Comparison of ENCODE assay signal across 5 fruit fly cellular contexts in genomic region chrX:3389861-3390260, dm6.
TF ChIP-seq lines count a peak whose summit lies in the region.

No protein-coding gene starts in this region.

- TF ChIP-seq CTCF in whole organism, embryonic (GFP tag; optimal IDR thresholded peaks at IDR 0.05; lab: Kevin White, UChicago), result no peak

TF ChIP-seq in whole organism, adult, 20 proteins besides CTCF, POLR2A, EP300 and RAD21 (continues in another document):
- TF ChIP-seq tj (GFP tag; optimal IDR thresholded peaks at IDR 0.05; lab: Kevin White, UChicago), result peak; percentile 25
- TF ChIP-seq CG1620 (GFP tag; optimal IDR thresholded peaks at IDR 0.05; lab: Kevin White, UChicago), result no peak
- no peak for TF ChIP-seq Clk (GFP tag; optimal IDR thresholded peaks at IDR 0.05; lab: Kevin White, UChicago)
- TF ChIP-seq CG14711 (tag; optimal IDR thresholded peaks at IDR 0.05; lab: Kevin White, UChicago), result no peak
- no peak for TF ChIP-seq cic (GFP tag; optimal IDR thresholded peaks at IDR 0.05; lab: Kevin White, UChicago)
- no peak for TF ChIP-seq cnc (optimal IDR thresholded peaks at IDR 0.05; lab: Kevin White, UChicago)
- no peak for TF ChIP-seq Mnt (GFP tag; optimal IDR thresholded peaks at IDR 0.05; lab: Kevin White, UChicago)
- TF ChIP-seq kay (GFP tag; lab: Kevin White, UChicago; ENCODE audit: borderline replicate concordance), result no peak
- no peak for TF ChIP-seq CG5204 (GFP tag; optimal IDR thresholded peaks at IDR 0.05; lab: Kevin White, UChicago)
- no peak for TF ChIP-seq CG33017 (tag; optimal IDR thresholded peaks at IDR 0.05; lab: Kevin White, UChicago)
- no peak for TF ChIP-seq Crg-1 (GFP tag; optimal IDR thresholded peaks at IDR 0.05; lab: Kevin White, UChicago)
- no peak for TF ChIP-seq CG12768 (GFP tag; optimal IDR thresholded peaks at IDR 0.05; lab: Kevin White, UChicago)
- TF ChIP-seq Hr96 (GFP tag; optimal IDR thresholded peaks at IDR 0.05; lab: Kevin White, UChicago), result no peak
- no peak for TF ChIP-seq toe (GFP tag; optimal IDR thresholded peaks at IDR 0.05; lab: Kevin White, UChicago)
- peak; percentile 44 for TF ChIP-seq CG11617 (GFP tag; optimal IDR thresholded peaks at IDR 0.05; lab: Kevin White, UChicago)
- peak; percentile 78 for TF ChIP-seq bab1 (GFP tag; optimal IDR thresholded peaks at IDR 0.05; lab: Kevin White, UChicago)
- no peak for TF ChIP-seq ovo (GFP tag; optimal IDR thresholded peaks at IDR 0.05; lab: Kevin White, UChicago)
- TF ChIP-seq CG7045 (GFP tag; optimal IDR thresholded peaks at IDR 0.05; lab: Kevin White, UChicago), result no peak
- TF ChIP-seq pad (GFP tag; optimal IDR thresholded peaks at IDR 0.05; lab: Kevin White, UChicago), result peak; percentile 21

TF ChIP-seq in whole organism, embryonic, 481 proteins besides CTCF, POLR2A, EP300 and RAD21 (continues in another document):
- no peak for TF ChIP-seq Doc2 (GFP tag; IDR thresholded peaks at IDR 0.05; lab: Robert Waterston, UW)
- TF ChIP-seq CG33557 (GFP tag; optimal IDR thresholded peaks at IDR 0.05; lab: Kevin White, UChicago), result no peak
- TF ChIP-seq bab2 (GFP tag; optimal IDR thresholded peaks at IDR 0.05; lab: Kevin White, UChicago), result peak; percentile 3
- no peak for TF ChIP-seq CrebB (tag; optimal IDR thresholded peaks at IDR 0.05; lab: Kevin White, UChicago)
- TF ChIP-seq E2f2 (GFP tag; IDR thresholded peaks at IDR 0.05; lab: Robert Waterston, UW), result no peak
- TF ChIP-seq CG15011 (GFP tag; optimal IDR thresholded peaks at IDR 0.05; lab: Kevin White, UChicago), result no peak
- TF ChIP-seq Blimp-1 (GFP tag; optimal IDR thresholded peaks at IDR 0.05; lab: Kevin White, UChicago), result no peak
- no peak for TF ChIP-seq da (GFP tag; optimal IDR thresholded peaks at IDR 0.05; lab: Kevin White, UChicago)
- TF ChIP-seq mirr (GFP tag; optimal IDR thresholded peaks at IDR 0.05; lab: Kevin White, UChicago), result no peak
- no peak for TF ChIP-seq pnt (GFP tag; optimal IDR thresholded peaks at IDR 0.05; lab: Kevin White, UChicago)
- peak; percentile 36 for TF ChIP-seq CG2120 (GFP tag; optimal IDR thresholded peaks at IDR 0.05; lab: Kevin White, UChicago)
- no peak for TF ChIP-seq CG4617 (GFP tag; optimal IDR thresholded peaks at IDR 0.05; lab: Kevin White, UChicago; ENCODE audit: borderline replicate concordance)
- no peak for TF ChIP-seq sc (optimal IDR thresholded peaks at IDR 0.05; lab: Kevin White, UChicago)
- no peak for TF ChIP-seq sc (GFP tag; optimal IDR thresholded peaks at IDR 0.05; lab: Kevin White, UChicago)
- TF ChIP-seq Dll (GFP tag; IDR thresholded peaks at IDR 0.05; lab: Robert Waterston, UW; ENCODE audit: partially characterized antibody), result no peak
- TF ChIP-seq shn (GFP tag; optimal IDR thresholded peaks at IDR 0.05; lab: Kevin White, UChicago), result no peak
- no peak for TF ChIP-seq schlank (tag; optimal IDR thresholded peaks at IDR 0.05; lab: Kevin White, UChicago)
- no peak for TF ChIP-seq vvl (GFP tag; IDR thresholded peaks at IDR 0.05; lab: Robert Waterston, UW)
- TF ChIP-seq CG11723 (GFP tag; optimal IDR thresholded peaks at IDR 0.05; lab: Kevin White, UChicago), result no peak
- no peak for TF ChIP-seq BEAF-32 (GFP tag; optimal IDR thresholded peaks at IDR 0.05; lab: Kevin White, UChicago)

TF ChIP-seq in whole organism, prepupa, 60 proteins besides CTCF, POLR2A, EP300 and RAD21 (continues in another document):
- no peak for TF ChIP-seq Lpt (GFP tag; optimal IDR thresholded peaks at IDR 0.05; lab: Kevin White, UChicago)
- peak; percentile 24 for TF ChIP-seq acj6 (GFP tag; optimal IDR thresholded peaks at IDR 0.05; lab: Kevin White, UChicago)
- TF ChIP-seq CG8119 (GFP tag; IDR thresholded peaks at IDR 0.05; lab: Robert Waterston, UW), result 0 out of 3 replicates have a peak, but pooled peaks have one; percentile 22
- peak; percentile 16 for TF ChIP-seq CG3919 (GFP tag; optimal IDR thresholded peaks at IDR 0.05; lab: Kevin White, UChicago)
- TF ChIP-seq Eip78C (GFP tag; lab: Kevin White, UChicago), result peak; percentile 89
- TF ChIP-seq CG10631 (GFP tag; optimal IDR thresholded peaks at IDR 0.05; lab: Kevin White, UChicago), result no peak
- TF ChIP-seq vri (GFP tag; optimal IDR thresholded peaks at IDR 0.05; lab: Kevin White, UChicago), result peak; percentile 28
- peak; percentile 18 for TF ChIP-seq CG10669 (GFP tag; optimal IDR thresholded peaks at IDR 0.05; lab: Kevin White, UChicago)
- TF ChIP-seq Sox15 (GFP tag; optimal IDR thresholded peaks at IDR 0.05; lab: Kevin White, UChicago), result no peak
- TF ChIP-seq fd85E (GFP tag; optimal IDR thresholded peaks at IDR 0.05; lab: Kevin White, UChicago), result no peak
- peak; percentile 21 for TF ChIP-seq CG8632 (GFP tag; optimal IDR thresholded peaks at IDR 0.05; lab: Kevin White, UChicago)
- TF ChIP-seq Met (GFP tag; optimal IDR thresholded peaks at IDR 0.05; lab: Kevin White, UChicago), result peak; percentile 33
- peak; percentile 24 for TF ChIP-seq Eip75B (GFP tag; optimal IDR thresholded peaks at IDR 0.05; lab: Kevin White, UChicago)
- TF ChIP-seq CG1621 (tag; optimal IDR thresholded peaks at IDR 0.05; lab: Kevin White, UChicago), result no peak
- TF ChIP-seq Sox102F (GFP tag; optimal IDR thresholded peaks at IDR 0.05; lab: Kevin White, UChicago), result peak; percentile 25
- peak; percentile 36 for TF ChIP-seq net (GFP tag; optimal IDR thresholded peaks at IDR 0.05; lab: Kevin White, UChicago)
- peak; percentile 54 for TF ChIP-seq CG34406 (GFP tag; optimal IDR thresholded peaks at IDR 0.05; lab: Kevin White, UChicago)
- TF ChIP-seq Hr39 (GFP tag; optimal IDR thresholded peaks at IDR 0.05; lab: Kevin White, UChicago), result peak; percentile 37
- TF ChIP-seq CG6792 (GFP tag; optimal IDR thresholded peaks at IDR 0.05; lab: Kevin White, UChicago), result peak; percentile 9
- peak; percentile 17 for TF ChIP-seq lz (GFP tag; optimal IDR thresholded peaks at IDR 0.05; lab: Kevin White, UChicago)

TF ChIP-seq in whole organism, pupa, 21 proteins besides CTCF, POLR2A, EP300 and RAD21:
- peak; percentile 3 for TF ChIP-seq CG15710 (tag; optimal IDR thresholded peaks at IDR 0.05; lab: Kevin White, UChicago)
- no peak for TF ChIP-seq CG12605 (GFP tag; IDR thresholded peaks at IDR 0.05; lab: Robert Waterston, UW)
- TF ChIP-seq Pif1A (GFP tag; optimal IDR thresholded peaks at IDR 0.05; lab: Kevin White, UChicago), result peak; percentile 24

TF ChIP-seq in whole organism, wandering third instar larva, 38 proteins besides CTCF, POLR2A, EP300 and RAD21 (continues in another document):
- no peak for TF ChIP-seq Abd-B (GFP tag; optimal IDR thresholded peaks at IDR 0.05; lab: Kevin White, UChicago)
- peak; percentile 61 for TF ChIP-seq OdsH (GFP tag; optimal IDR thresholded peaks at IDR 0.05; lab: Kevin White, UChicago)
- TF ChIP-seq brk (GFP tag; optimal IDR thresholded peaks at IDR 0.05; lab: Kevin White, UChicago), result no peak
- no peak for TF ChIP-seq Dif (GFP tag; optimal IDR thresholded peaks at IDR 0.05; lab: Kevin White, UChicago; ENCODE audit: partially characterized antibody)
- peak; percentile 69 for TF ChIP-seq rgr (GFP tag; optimal IDR thresholded peaks at IDR 0.05; lab: Kevin White, UChicago)
- peak; percentile 67 for TF ChIP-seq h (GFP tag; optimal IDR thresholded peaks at IDR 0.05; lab: Kevin White, UChicago)
- peak; percentile 5 for TF ChIP-seq Jra (GFP tag; optimal IDR thresholded peaks at IDR 0.05; lab: Kevin White, UChicago)
- TF ChIP-seq Sp1 (GFP tag; optimal IDR thresholded peaks at IDR 0.05; lab: Kevin White, UChicago), result peak; percentile 48
- peak; percentile 62 for TF ChIP-seq psq (GFP tag; optimal IDR thresholded peaks at IDR 0.05; lab: Kevin White, UChicago)
- no peak for TF ChIP-seq CG32264 (GFP tag; optimal IDR thresholded peaks at IDR 0.05; lab: Kevin White, UChicago)
- TF ChIP-seq br (GFP tag; optimal IDR thresholded peaks at IDR 0.05; lab: Kevin White, UChicago), result peak; percentile 52
- no peak for TF ChIP-seq sv (GFP tag; optimal IDR thresholded peaks at IDR 0.05; lab: Kevin White, UChicago)
- TF ChIP-seq N (GFP tag; optimal IDR thresholded peaks at IDR 0.05; lab: Kevin White, UChicago), result no peak
- TF ChIP-seq woc (GFP tag; optimal IDR thresholded peaks at IDR 0.05; lab: Kevin White, UChicago), result peak; percentile 65
- peak; percentile 3 for TF ChIP-seq Dfd (GFP tag; optimal IDR thresholded peaks at IDR 0.05; lab: Kevin White, UChicago)
- TF ChIP-seq CG9705 (GFP tag; optimal IDR thresholded peaks at IDR 0.05; lab: Kevin White, UChicago), result peak; percentile 39
- no peak for TF ChIP-seq dl (GFP tag; optimal IDR thresholded peaks at IDR 0.05; lab: Kevin White, UChicago; ENCODE audit: insufficient read depth in 1 of 2, partially characterized antibody in 2 of 2)
- no peak for TF ChIP-seq jim (GFP tag; optimal IDR thresholded peaks at IDR 0.05; lab: Kevin White, UChicago)
- no peak for TF ChIP-seq sage (GFP tag; optimal IDR thresholded peaks at IDR 0.05; lab: Kevin White, UChicago)
- no peak for TF ChIP-seq pan (optimal IDR thresholded peaks at IDR 0.05; lab: Kevin White, UChicago)
- no peak for TF ChIP-seq lola (GFP tag; optimal IDR thresholded peaks at IDR 0.05; lab: Kevin White, UChicago)
- no peak for TF ChIP-seq tai (GFP tag; optimal IDR thresholded peaks at IDR 0.05; lab: Kevin White, UChicago)
- TF ChIP-seq usp (GFP tag; optimal IDR thresholded peaks at IDR 0.05; lab: Kevin White, UChicago), result no peak
- TF ChIP-seq ey (GFP tag; optimal IDR thresholded peaks at IDR 0.05; lab: Kevin White, UChicago), result peak; percentile 66
- peak; percentile 40 for TF ChIP-seq Hnf4 (GFP tag; optimal IDR thresholded peaks at IDR 0.05; lab: Kevin White, UChicago)
- TF ChIP-seq dsf (GFP tag; optimal IDR thresholded peaks at IDR 0.05; lab: Kevin White, UChicago; ENCODE audit: borderline replicate concordance), result no peak
- peak; percentile 70 for TF ChIP-seq fru (GFP tag; optimal IDR thresholded peaks at IDR 0.05; lab: Kevin White, UChicago)
- no peak for TF ChIP-seq Mio (GFP tag; optimal IDR thresholded peaks at IDR 0.05; lab: Kevin White, UChicago)
- no peak for TF ChIP-seq GATAd (GFP tag; optimal IDR thresholded peaks at IDR 0.05; lab: Kevin White, UChicago)
- TF ChIP-seq dmrt93B (GFP tag; optimal IDR thresholded peaks at IDR 0.05; lab: Kevin White, UChicago), result peak; percentile 34
- no peak for TF ChIP-seq Rel (GFP tag; optimal IDR thresholded peaks at IDR 0.05; lab: Kevin White, UChicago)
- TF ChIP-seq Rel (tag; optimal IDR thresholded peaks at IDR 0.05; lab: Kevin White, UChicago), result peak; percentile 10
- no peak for TF ChIP-seq Vsx2 (GFP tag; optimal IDR thresholded peaks at IDR 0.05; lab: Kevin White, UChicago; ENCODE audit: partially characterized antibody)
- TF ChIP-seq Myc (optimal IDR thresholded peaks at IDR 0.05; lab: Kevin White, UChicago), result no peak
- peak in 1 of 2 experiments; percentile 67 for TF ChIP-seq foxo (GFP tag; optimal IDR thresholded peaks at IDR 0.05; lab: Kevin White, UChicago)
- TF ChIP-seq Hr78 (GFP tag; optimal IDR thresholded peaks at IDR 0.05; lab: Kevin White, UChicago), result no peak
- TF ChIP-seq HLH106 (tag; optimal IDR thresholded peaks at IDR 0.05; lab: Kevin White, UChicago), result peak; percentile 57
- no peak for TF ChIP-seq Hr83 (GFP tag; optimal IDR thresholded peaks at IDR 0.05; lab: Kevin White, UChicago; ENCODE audit: poor library complexity, severe bottlenecking)
